Worm (Caenorhabditis elegans): ENCODE measurements around the gene hse-5.
A peak's percentile ranks its signal among the peaks of the same experiment; 100 is the strongest.

hse-5 gene

DNA sequence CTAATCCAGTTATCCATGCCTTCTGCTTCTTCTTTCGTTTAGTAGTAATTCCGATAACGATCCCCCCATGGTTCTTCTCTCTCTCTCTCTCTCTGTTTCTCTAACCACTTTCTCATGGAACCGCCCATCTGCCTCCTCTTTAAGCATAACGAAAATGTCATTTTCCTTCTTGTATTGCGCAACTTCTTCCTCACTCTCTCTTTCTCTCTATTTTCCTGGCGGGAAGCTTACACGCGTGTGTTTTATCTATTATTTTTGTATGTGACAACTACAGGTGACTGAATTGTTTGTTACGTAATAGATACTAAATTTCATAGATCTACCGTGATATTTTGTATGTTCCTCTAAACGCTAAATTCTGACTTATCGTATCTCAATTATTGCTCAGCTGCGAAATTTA is 45.3 kb downstream of the hse-5 start:
- TF ChIP-seq ama-1 (optimal IDR thresholded peaks at IDR 0.05) (no peak), hlh-4 (tag; optimal IDR thresholded peaks at IDR 0.05) (no peak), blmp-1 (tag; optimal IDR thresholded peaks at IDR 0.05) (peak; percentile 61), mef-2 (tag; optimal IDR thresholded peaks at IDR 0.05) (no peak), sup-37 (GFP tag; optimal IDR thresholded peaks at IDR 0.05) (no peak)

DNA sequence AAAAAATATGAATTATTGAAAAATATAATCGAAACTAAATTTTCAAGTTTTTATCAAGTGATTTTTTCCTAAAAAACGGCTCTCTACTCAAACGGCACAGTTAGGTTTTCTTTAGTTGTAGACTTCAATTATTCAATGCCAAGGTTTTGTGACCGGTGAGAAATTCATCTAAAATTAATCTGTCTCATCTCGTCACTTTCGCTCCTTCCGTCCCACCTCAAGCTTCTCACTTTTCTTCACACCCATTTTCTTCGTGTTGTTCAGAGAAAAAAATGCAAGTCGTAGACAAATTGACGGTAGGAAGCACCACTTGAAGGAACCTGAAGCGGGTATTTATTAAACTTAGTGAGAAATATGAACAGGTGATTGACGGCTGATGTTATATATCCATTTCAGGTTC is 46.2 kb downstream of the hse-5 start:
- no peak for TF ChIP-seq ceh-8 (GFP tag; optimal IDR thresholded peaks at IDR 0.05)
- TF ChIP-seq blmp-1 (tag; optimal IDR thresholded peaks at IDR 0.05): peak; percentile 88

DNA sequence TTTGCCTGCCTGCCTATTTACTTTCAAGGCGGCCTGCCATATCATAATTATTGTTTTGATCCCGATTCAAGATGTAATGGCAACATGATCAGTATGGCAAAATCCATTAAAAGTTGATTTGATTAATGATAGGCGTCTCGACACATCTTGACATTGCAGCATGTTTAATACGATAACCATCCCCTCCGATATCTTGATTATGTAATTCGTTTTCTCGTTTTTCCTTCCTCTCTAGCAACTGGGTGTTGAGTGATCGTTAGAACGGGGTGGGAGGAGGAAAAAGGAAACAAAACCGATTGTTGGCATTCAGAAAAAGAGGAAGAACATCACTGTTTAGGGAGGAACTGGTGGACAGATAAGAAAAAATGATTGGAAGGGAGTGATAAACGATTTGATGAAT is 46.8 kb downstream of the hse-5 start:
- peak in 1 of 6 experiments; percentile 39 for TF ChIP-seq elt-3 (tag; optimal IDR thresholded peaks at IDR 0.05)
- no peak for TF ChIP-seq lin-35 (GFP tag; optimal IDR thresholded peaks at IDR 0.05)
- TF ChIP-seq nhr-85 (tag): peak; percentile 49
- TF ChIP-seq blmp-1 (tag; optimal IDR thresholded peaks at IDR 0.05): peak; percentile 72

- TF ChIP-seq ceh-82 (tag; optimal IDR thresholded peaks at IDR 0.05) (no peak), skn-1 (tag; optimal IDR thresholded peaks at IDR 0.05) (no peak), nhr-19 (GFP tag; conservative IDR thresholded peaks at IDR 0.05) (no peak), nhr-77 (tag; optimal IDR thresholded peaks at IDR 0.05) (no peak), aha-1 (tag; optimal IDR thresholded peaks at IDR 0.05) (no peak), lin-13 (GFP tag; optimal IDR thresholded peaks at IDR 0.05) (no peak), fkh-4 (tag; optimal IDR thresholded peaks at IDR 0.05; ENCODE audit: borderline replicate concordance) (no peak), ceh-88 (GFP tag; IDR thresholded peaks at IDR 0.05) (no peak), F16B12.6 (tag; optimal IDR thresholded peaks at IDR 0.05) (no peak), swsn-7 (tag; optimal IDR thresholded peaks at IDR 0.05) (no peak), jun-1 (tag; optimal IDR thresholded peaks at IDR 0.05) (no peak), isw-1 (GFP tag; IDR thresholded peaks at IDR 0.05) (no peak), irx-1 (tag; optimal IDR thresholded peaks at IDR 0.05) (no peak), snu-23 (GFP tag; optimal IDR thresholded peaks at IDR 0.05) (no peak)
Observed at ce11 chrIII:4394496-4394895, 49.4 kb downstream of the hse-5 start, which contains the start of gene R07E5.4. R07E5.4 (plus strand) TSS chrIII:4394796.

- TF ChIP-seq C04F5.9 (tag; optimal IDR thresholded peaks at IDR 0.05): no peak
- no peak for TF ChIP-seq ceh-63 (GFP tag; optimal IDR thresholded peaks at IDR 0.05)
- no peak for TF ChIP-seq ceh-90 (tag; optimal IDR thresholded peaks at IDR 0.05)
- TF ChIP-seq hlh-17 (GFP tag; optimal IDR thresholded peaks at IDR 0.05; ENCODE audit: borderline replicate concordance): no peak
- no peak for TF ChIP-seq isw-1 (GFP tag; IDR thresholded peaks at IDR 0.05)
- TF ChIP-seq snpc-4 (tag; optimal IDR thresholded peaks at IDR 0.05): no peak
- no peak for TF ChIP-seq swsn-7 (tag; optimal IDR thresholded peaks at IDR 0.05)
- TF ChIP-seq lsy-2 (tag; optimal IDR thresholded peaks at IDR 0.05): no peak
- no peak for TF ChIP-seq blmp-1 (tag; optimal IDR thresholded peaks at IDR 0.05)
- TF ChIP-seq Y116A8C.19 (tag; optimal IDR thresholded peaks at IDR 0.05; ENCODE audit: borderline replicate concordance): no peak
- TF ChIP-seq ztf-4 (tag; optimal IDR thresholded peaks at IDR 0.05): no peak
- TF ChIP-seq irx-1 (tag; optimal IDR thresholded peaks at IDR 0.05): no peak
Observed at ce11 chrIII:4395857-4396256, 50.7 kb downstream of the hse-5 start.

ce11 chrIII:4397115-4397514 is 52.0 kb downstream of the hse-5 start, which contains the start of gene R07E5.5:
R07E5.5 (plus strand) TSS chrIII:4397415.
- TF ChIP-seq nhr-77 (tag; optimal IDR thresholded peaks at IDR 0.05) (no peak), mab-9 (GFP tag; IDR thresholded peaks at IDR 0.05) (no peak), lin-14 (GFP tag; optimal IDR thresholded peaks at IDR 0.05) (no peak), grh-1 (GFP tag; IDR thresholded peaks at IDR 0.05) (no peak), unc-86 (tag; optimal IDR thresholded peaks at IDR 0.05) (no peak), C34B4.2 (tag; optimal IDR thresholded peaks at IDR 0.05) (no peak), C16A3.4 (tag; optimal IDR thresholded peaks at IDR 0.05) (no peak), ztf-11 (tag; optimal IDR thresholded peaks at IDR 0.05) (no peak)
